Worm (Caenorhabditis elegans): ENCODE measurements around the gene hex-3.

The hex-3 gene

DNA sequence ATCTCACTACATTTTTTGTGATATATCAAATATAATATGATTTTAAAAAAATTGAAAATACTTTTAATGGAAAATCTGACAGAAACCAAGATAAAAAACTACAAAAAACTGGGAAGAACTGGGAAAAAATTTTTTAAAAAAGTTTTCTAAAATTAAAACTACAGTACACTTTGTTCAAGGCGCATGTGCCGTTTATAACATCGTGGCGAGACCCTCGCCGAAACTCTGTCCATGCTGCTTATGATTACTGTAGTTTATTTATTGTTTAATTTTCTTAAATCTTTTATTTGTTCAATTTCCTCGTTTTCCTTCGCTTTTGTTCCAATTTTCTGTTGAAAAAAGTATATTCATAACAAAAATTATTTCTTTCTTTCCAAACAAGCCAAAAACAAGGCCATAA is 32.4 kb downstream of the hex-3 start, which contains the start of gene athp-1:
Gene athp-1, plus strand, starts transcription at position 305 of the 400 bp plus-strand sequence.
- TF ChIP-seq daf-19 (GFP tag; conservative IDR thresholded peaks at IDR 0.05) (no peak), F49E8.2 (tag; optimal IDR thresholded peaks at IDR 0.05; ENCODE audit: borderline replicate concordance) (peak; percentile 7), zfp-3 (GFP tag; conservative IDR thresholded peaks at IDR 0.05) (no peak), lin-38 (GFP tag; IDR thresholded peaks at IDR 0.05) (peak; percentile 46), lir-3 (tag; optimal IDR thresholded peaks at IDR 0.05) (no peak), nhr-111 (GFP tag; optimal IDR thresholded peaks at IDR 0.05) (no peak), hmg-1.1 (GFP tag; IDR thresholded peaks at IDR 0.05) (no peak), daf-12 (tag; optimal IDR thresholded peaks at IDR 0.05) (no peak), mes-2 (tag; optimal IDR thresholded peaks at IDR 0.05; ENCODE audit: poor library complexity, severe bottlenecking) (peak; percentile 28), ces-1 (GFP tag; optimal IDR thresholded peaks at IDR 0.05) (no peak), unc-130 (GFP tag; optimal IDR thresholded peaks at IDR 0.05) (peak; percentile 26), dmd-8 (GFP tag; IDR thresholded peaks at IDR 0.05) (no peak), D1046.2 (GFP tag; IDR thresholded peaks at IDR 0.05) (no peak), ceh-82 (tag; optimal IDR thresholded peaks at IDR 0.05) (no peak), php-3 (GFP tag; IDR thresholded peaks at IDR 0.05) (no peak), ceh-28 (tag; optimal IDR thresholded peaks at IDR 0.05) (no peak), nhr-11 (tag; optimal IDR thresholded peaks at IDR 0.05) (no peak), lsy-2 (tag; optimal IDR thresholded peaks at IDR 0.05) (peak in 1 of 2 experiments; percentile 52), madf-5 (GFP tag; IDR thresholded peaks at IDR 0.05) (no peak), hlh-11 (tag; optimal IDR thresholded peaks at IDR 0.05) (no peak)

ce11 chrIII:10881996-10882395 is 33.0 kb downstream of the hex-3 start:
- TF ChIP-seq dve-1 (tag; optimal IDR thresholded peaks at IDR 0.05; ENCODE audit: insufficient read depth) (peak; percentile 53), lin-38 (GFP tag; IDR thresholded peaks at IDR 0.05) (peak; percentile 98), hlh-30 (tag; optimal IDR thresholded peaks at IDR 0.05; ENCODE audit: insufficient read depth) (peak; percentile 51), nhr-102 (tag; optimal IDR thresholded peaks at IDR 0.05) (no peak), Y48G9A.11 (GFP tag; IDR thresholded peaks at IDR 0.05) (no peak), dpl-1 (GFP tag; optimal IDR thresholded peaks at IDR 0.05) (peak; percentile 67), rbr-2 (tag; optimal IDR thresholded peaks at IDR 0.05) (peak; percentile 8), ZK337.2 (GFP tag; IDR thresholded peaks at IDR 0.05) (no peak), pha-4 (GFP tag; IDR thresholded peaks at IDR 0.05) (no peak), pha-4 (tag; optimal IDR thresholded peaks at IDR 0.05) (peak; percentile 9), mep-1 (tag; optimal IDR thresholded peaks at IDR 0.05) (peak; percentile 55), F10B5.3 (tag; optimal IDR thresholded peaks at IDR 0.05) (no peak), nhr-77 (tag; optimal IDR thresholded peaks at IDR 0.05) (peak; percentile 38), ztf-7 (tag; optimal IDR thresholded peaks at IDR 0.05) (peak; percentile 42), unc-62 (GFP tag; optimal IDR thresholded peaks at IDR 0.05 in 1 of 2) (peak in 1 of 2 experiments; percentile 24), unc-62 (tag; optimal IDR thresholded peaks at IDR 0.05) (no peak), lin-15B (tag; optimal IDR thresholded peaks at IDR 0.05) (peak; percentile 21), lsy-2 (tag; optimal IDR thresholded peaks at IDR 0.05) (peak in 1 of 2 experiments; percentile 82), nhr-11 (tag; optimal IDR thresholded peaks at IDR 0.05) (peak; percentile 24), lin-39 (tag; optimal IDR thresholded peaks at IDR 0.05) (no peak), attf-4 (tag; optimal IDR thresholded peaks at IDR 0.05) (no peak)

- TF ChIP-seq aha-1 (tag), result peak; percentile 93
- no peak for TF ChIP-seq hlh-11 (tag; optimal IDR thresholded peaks at IDR 0.05)
- TF ChIP-seq zag-1 (tag; optimal IDR thresholded peaks at IDR 0.05), result no peak
- TF ChIP-seq F10B5.3 (tag; optimal IDR thresholded peaks at IDR 0.05), result no peak
- no peak for TF ChIP-seq dmd-9 (GFP tag; IDR thresholded peaks at IDR 0.05)
- no peak for TF ChIP-seq nhr-42 (GFP tag; IDR thresholded peaks at IDR 0.05)
- TF ChIP-seq set-16 (GFP tag; IDR thresholded peaks at IDR 0.05), result peak; percentile 45
- TF ChIP-seq ztf-11 (tag; optimal IDR thresholded peaks at IDR 0.05), result no peak
- TF ChIP-seq spr-3 (GFP tag; optimal IDR thresholded peaks at IDR 0.05), result no peak
- TF ChIP-seq lir-3 (tag; optimal IDR thresholded peaks at IDR 0.05), result no peak
- TF ChIP-seq nhr-10 (tag; optimal IDR thresholded peaks at IDR 0.05), result no peak
- no peak for TF ChIP-seq hif-1 (tag; optimal IDR thresholded peaks at IDR 0.05)
Measured at ce11 chrIII:10888824-10889223, 39.8 kb downstream of the hex-3 start.

Data from whole organism, L4 larva.